Fruit fly (Drosophila melanogaster): ENCODE results near the gene CG9988.

The CG9988 gene

dm6 chr3R:28599238-28600127 lies 36.7 kb upstream of the CG9988 start, which contains the start of the genes Noa36 and Hrb98DE (continued):
- TF ChIP-seq CG3919 (GFP tag; optimal IDR thresholded peaks at IDR 0.05) (peak; percentile 44), Smox (GFP tag; optimal IDR thresholded peaks at IDR 0.05) (peak; percentile 39), pdm3 (GFP tag; optimal IDR thresholded peaks at IDR 0.05) (no peak), CG3032 (tag; optimal IDR thresholded peaks at IDR 0.05) (peak; percentile 36), Sox15 (GFP tag; optimal IDR thresholded peaks at IDR 0.05) (peak; percentile 57), CG6854 (GFP tag; optimal IDR thresholded peaks at IDR 0.05) (peak; percentile 21), achi (GFP tag; optimal IDR thresholded peaks at IDR 0.05) (peak; percentile 19), lz (GFP tag; optimal IDR thresholded peaks at IDR 0.05) (peak; percentile 11), CG8632 (GFP tag; optimal IDR thresholded peaks at IDR 0.05) (no peak), Hr39 (GFP tag; optimal IDR thresholded peaks at IDR 0.05) (peak; percentile 47), ss (GFP tag; optimal IDR thresholded peaks at IDR 0.05) (no peak), Blimp-1 (GFP tag; optimal IDR thresholded peaks at IDR 0.05) (peak; percentile 23)

- TF ChIP-seq CG6854 (GFP tag; optimal IDR thresholded peaks at IDR 0.05) (no peak), Eip78C (GFP tag) (peak; percentile 52), CG15336 (GFP tag; IDR thresholded peaks at IDR 0.05) (0 out of 2 replicates have a peak, but pooled peaks have one; percentile 30), CG3919 (GFP tag; optimal IDR thresholded peaks at IDR 0.05) (no peak), lz (GFP tag; optimal IDR thresholded peaks at IDR 0.05) (peak; percentile 0), fkh (GFP tag; optimal IDR thresholded peaks at IDR 0.05) (peak; percentile 91)
These were observed 35.9 kb upstream of the CG9988 start for dm6 chr3R:28600144-28600792.

- TF ChIP-seq Hr39 (GFP tag; optimal IDR thresholded peaks at IDR 0.05) (no peak), CG8632 (GFP tag; optimal IDR thresholded peaks at IDR 0.05) (no peak), CG7368 (GFP tag; optimal IDR thresholded peaks at IDR 0.05) (no peak), Gug (GFP tag; IDR thresholded peaks at IDR 0.05) (no peak), CG3919 (GFP tag; optimal IDR thresholded peaks at IDR 0.05) (no peak), CG9139 (GFP tag; optimal IDR thresholded peaks at IDR 0.05) (no peak), CG15336 (GFP tag; IDR thresholded peaks at IDR 0.05) (no peak), CG6808 (GFP tag; optimal IDR thresholded peaks at IDR 0.05) (no peak), spab (GFP tag; optimal IDR thresholded peaks at IDR 0.05) (no peak), CG32006 (GFP tag; optimal IDR thresholded peaks at IDR 0.05) (no peak), Sox14 (GFP tag; optimal IDR thresholded peaks at IDR 0.05) (no peak), svp (GFP tag) (no peak), dsx (GFP tag; optimal IDR thresholded peaks at IDR 0.05; ENCODE audit: poor library complexity, severe bottlenecking) (no peak)
These were observed 32.6 kb upstream of the CG9988 start for dm6 chr3R:28603561-28603960.

- TF ChIP-seq CG6276 (GFP tag; optimal IDR thresholded peaks at IDR 0.05) (no peak), dsx (GFP tag; optimal IDR thresholded peaks at IDR 0.05; ENCODE audit: poor library complexity, severe bottlenecking) (peak; percentile 87)
These were observed 30.4 kb upstream of the CG9988 start, which contains the start of gene CG9986 for dm6 chr3R:28605835-28606234. Gene CG9986 (plus strand): TSS chr3R:28606079.

- TF ChIP-seq net (GFP tag; optimal IDR thresholded peaks at IDR 0.05) (no peak), CG15336 (GFP tag; IDR thresholded peaks at IDR 0.05) (no peak), Eip78C (GFP tag) (peak; percentile 23), CG32006 (GFP tag; optimal IDR thresholded peaks at IDR 0.05) (peak; percentile 20), Hr4 (GFP tag; optimal IDR thresholded peaks at IDR 0.05) (no peak), CG6808 (GFP tag; optimal IDR thresholded peaks at IDR 0.05) (no peak), CG6276 (GFP tag; optimal IDR thresholded peaks at IDR 0.05) (no peak), CG8119 (GFP tag; IDR thresholded peaks at IDR 0.05) (0 out of 3 replicates have a peak, but pooled peaks have one; percentile 14), CG7368 (GFP tag; optimal IDR thresholded peaks at IDR 0.05) (no peak), CG4318 (GFP tag; optimal IDR thresholded peaks at IDR 0.05) (no peak)
These were observed 15.4 kb upstream of the CG9988 start for dm6 chr3R:28620813-28621212.
